Fruit fly (Drosophila melanogaster) whole organism, prepupa: ENCODE data around the gene CG14687.

Experiments
- CG31627 ChIP-seq: fragments of 200-800 bp; sonication (Bioruptor generic); optimal IDR thresholded peaks from 3 replicates; lab custom pipeline; 2016; ENCODE audit warnings: missing biosample characterization, missing genetic modification characterization
- CG6276 ChIP-seq: fragments of 200-800 bp; sonication (Bioruptor generic); optimal IDR thresholded peaks from 2 replicates; lab custom pipeline; 2017; ENCODE audit warnings: missing biosample characterization, mild to moderate bottlenecking, missing genetic modification characterization
- Ets21C ChIP-seq: fragments of 200-800 bp; sonication (Bioruptor generic); optimal IDR thresholded peaks from 3 replicates; lab custom pipeline; 2016; ENCODE audit warnings: missing biosample characterization, missing genetic modification characterization
- Gug ChIP-seq: fragments of 200-800 bp; sonication (Bioruptor generic); IDR thresholded peaks from 2 replicates; pipeline ENCODE4 v1.3.6; 2022; ENCODE audit warnings: missing biosample characterization, missing genetic modification characterization
- Hr39 ChIP-seq: fragments of 200-800 bp; sonication (Bioruptor generic); optimal IDR thresholded peaks from 2 replicates; lab custom pipeline; 2016; ENCODE audit warnings: missing biosample characterization, missing genetic modification characterization
- Lpt ChIP-seq: fragments of 200-800 bp; sonication (Bioruptor generic); optimal IDR thresholded peaks from 3 replicates; lab custom pipeline; 2016; ENCODE audit warnings: missing biosample characterization, missing genetic modification characterization
- achi ChIP-seq: fragments of 200-800 bp; sonication (Bioruptor generic); optimal IDR thresholded peaks from 3 replicates; lab custom pipeline; 2016; ENCODE audit warnings: missing biosample characterization, missing genetic modification characterization
- cyc ChIP-seq: fragments of 200-800 bp; sonication (Bioruptor generic); optimal IDR thresholded peaks from 3 replicates; lab custom pipeline; 2016; ENCODE audit warnings: missing biosample characterization, missing genetic modification characterization
- eg ChIP-seq: fragments of 200-800 bp; sonication (Bioruptor generic); IDR thresholded peaks from 3 replicates; pipeline ENCODE4 v1.3.6; 2022; ENCODE audit warnings: missing biosample characterization, missing genetic modification characterization
- fd59A ChIP-seq: fragments of 200-800 bp; sonication (Bioruptor generic); optimal IDR thresholded peaks from 2 replicates; lab custom pipeline; 2017; ENCODE audit warnings: missing biosample characterization, mild to moderate bottlenecking, missing genetic modification characterization, missing genetic modification reagents
- lz ChIP-seq: fragments of 200-800 bp; sonication (Bioruptor generic); optimal IDR thresholded peaks from 3 replicates; lab custom pipeline; 2016; ENCODE audit warnings: missing biosample characterization, missing genetic modification characterization
- pdm3 ChIP-seq: fragments of 200-800 bp; sonication (Bioruptor generic); optimal IDR thresholded peaks from 3 replicates; lab custom pipeline; 2016; ENCODE audit warnings: missing biosample characterization, missing genetic modification characterization
- topi ChIP-seq: fragments of 200-800 bp; sonication (Bioruptor generic); optimal IDR thresholded peaks from 3 replicates; lab custom pipeline; 2016; ENCODE audit warnings: missing biosample characterization, missing genetic modification characterization
- vri ChIP-seq: fragments of 200-800 bp; sonication (Bioruptor generic); optimal IDR thresholded peaks from 3 replicates; lab custom pipeline; 2016; ENCODE audit warnings: missing biosample characterization, mild to moderate bottlenecking, missing genetic modification characterization

- no peak for TF ChIP-seq cyc (GFP tag; lab: Kevin White, UChicago)
- TF ChIP-seq CG6276: no peak
- TF ChIP-seq CG31627 (GFP tag; lab: Kevin White, UChicago): no peak
- TF ChIP-seq Gug (GFP tag; lab: Robert Waterston, UW): no peak
- TF ChIP-seq achi (GFP tag; lab: Kevin White, UChicago): no peak
- TF ChIP-seq Lpt (GFP tag; lab: Kevin White, UChicago): no peak
- TF ChIP-seq vri (GFP tag; lab: Kevin White, UChicago): no peak
- TF ChIP-seq Ets21C (GFP tag; lab: Kevin White, UChicago): no peak
- no peak for TF ChIP-seq Hr39 (GFP tag; lab: Kevin White, UChicago)
- no peak for TF ChIP-seq pdm3 (GFP tag; lab: Kevin White, UChicago)
- TF ChIP-seq lz (GFP tag; lab: Kevin White, UChicago): no peak
- no peak for TF ChIP-seq eg (GFP tag; lab: Robert Waterston, UW)
- TF ChIP-seq topi (GFP tag; lab: Kevin White, UChicago): no peak
- TF ChIP-seq fd59A (GFP tag; lab: Kevin White, UChicago): no peak
These were observed 22.3 kb downstream of the CG14687 start, which contains the start of the genes CG14693 and TTLL15 for dm6 chr3R:10815032-10815431.
